Worm (Caenorhabditis elegans) whole organism, L4 larva: Measurements from ENCODE around the gene F46C8.8.

Experiments used
- F10B5.3 ChIP-seq: sonication (generic microtip); optimal IDR thresholded peaks from 2 replicates; lab custom pipeline; 2016; ENCODE audit warnings: mild to moderate bottlenecking, missing genetic modification characterization, missing compliant biosample characterization
- F44E2.7 ChIP-seq: fragments of 200-800 bp; sonication (Bioruptor generic); IDR thresholded peaks from 2 replicates; pipeline ENCODE4 v2.1.2; 2022; ENCODE audit warnings: missing genetic modification characterization, missing compliant biosample characterization
- T26A8.4 ChIP-seq: fragments of 200-800 bp; sonication (Bioruptor generic); IDR thresholded peaks from 2 replicates; pipeline ENCODE4 v1.3.6; 2022; ENCODE audit warnings: missing genetic modification characterization, missing compliant biosample characterization
- Y105C5A.15 ChIP-seq: fragments of 200-800 bp; sonication (Bioruptor generic); IDR thresholded peaks from 2 replicates; pipeline ENCODE4 v1.3.6; 2022; ENCODE audit warnings: missing genetic modification characterization, missing compliant biosample characterization
- aha-1 ChIP-seq: fragments of 150-350 bp; peaks from one replicate; lab custom pipeline; 2014; ENCODE audit warnings: missing biosample characterization, missing genetic modification characterization
- aly-2 ChIP-seq: sonication (generic microtip); optimal IDR thresholded peaks from 2 replicates; lab custom pipeline; 2018; ENCODE audit warnings: missing biosample characterization, missing genetic modification characterization
- arid-1 ChIP-seq: fragments of 200-800 bp; sonication (Bioruptor generic); conservative IDR thresholded peaks from 2 replicates; pipeline ENCODE4 v1.3.6; 2022; ENCODE audit warnings: missing genetic modification reagents, missing genetic modification characterization, missing compliant biosample characterization
- ceh-20 ChIP-seq: fragments of 200-800 bp; sonication (Bioruptor generic); IDR thresholded peaks from 2 replicates; pipeline ENCODE4 v1.3.6; 2022; ENCODE audit warnings: missing genetic modification reagents, missing genetic modification characterization, missing compliant biosample characterization
- ceh-28 ChIP-seq: fragments of 150-350 bp; optimal IDR thresholded peaks from 2 replicates; lab custom pipeline; 2014; ENCODE audit warnings: missing biosample characterization, missing genetic modification reagents, missing genetic modification characterization
- cey-2 ChIP-seq: sonication (generic microtip); optimal IDR thresholded peaks from 3 replicates; lab custom pipeline; 2017; ENCODE audit warnings: missing genetic modification characterization, mild to moderate bottlenecking, missing compliant biosample characterization, antibody characterized with exemption, borderline replicate concordance; ENCODE audit not compliant: insufficient read depth
- ctbp-1 ChIP-seq: fragments of 200-800 bp; sonication (Bioruptor generic); IDR thresholded peaks from 2 replicates; pipeline ENCODE4 v1.3.6; 2022; ENCODE audit warnings: missing genetic modification reagents, missing genetic modification characterization, missing compliant biosample characterization
- daf-16 ChIP-seq, 3 experiments: sonication (generic microtip); optimal IDR thresholded peaks; 2 replicates each; lab custom pipeline; 2016 to 2017; ENCODE audit warnings: missing genetic modification characterization in 3 of 3, missing genetic modification reagents in 3 of 3, mild to moderate bottlenecking in 2 of 3, missing compliant biosample characterization in 2 of 3, missing biosample characterization in 1 of 3, moderate library complexity in 1 of 3
- dpl-1 ChIP-seq: fragments of 150-350 bp; optimal IDR thresholded peaks from 2 replicates; lab custom pipeline; 2014; ENCODE audit warnings: missing biosample characterization, missing genetic modification reagents, missing genetic modification characterization
- duxl-1 ChIP-seq: sonication (generic microtip); optimal IDR thresholded peaks from 2 replicates; lab custom pipeline; 2016; ENCODE audit warnings: mild to moderate bottlenecking, missing genetic modification characterization, moderate library complexity, missing compliant biosample characterization; ENCODE audit not compliant: poor library complexity
- egl-27 ChIP-seq: sonication (generic microtip); optimal IDR thresholded peaks from 3 replicates; lab custom pipeline; 2017; ENCODE audit warnings: missing biosample characterization, missing genetic modification reagents, missing genetic modification characterization
- fkh-10 ChIP-seq: fragments of 150-350 bp; optimal IDR thresholded peaks from 2 replicates; lab custom pipeline; 2014; ENCODE audit warnings: missing biosample characterization, missing genetic modification reagents, missing genetic modification characterization
- fos-1 ChIP-seq: fragments of 150-350 bp; optimal IDR thresholded peaks from 2 replicates; lab custom pipeline; 2014; ENCODE audit warnings: missing biosample characterization, missing genetic modification characterization
- gei-8 ChIP-seq: fragments of 200-800 bp; sonication (Bioruptor generic); optimal IDR thresholded peaks from 2 replicates; lab custom pipeline; 2018; ENCODE audit warnings: mild to moderate bottlenecking, missing genetic modification characterization, missing compliant biosample characterization
- hlh-11 ChIP-seq: fragments of 200-800 bp; sonication (Bioruptor generic); optimal IDR thresholded peaks from 2 replicates; lab custom pipeline; 2018; ENCODE audit warnings: mild to moderate bottlenecking, missing genetic modification characterization, missing compliant biosample characterization
- lim-7 ChIP-seq: fragments of 200-800 bp; sonication (Bioruptor generic); IDR thresholded peaks from 2 replicates; pipeline ENCODE4 v1.3.6; 2022; ENCODE audit warnings: missing genetic modification characterization, missing compliant biosample characterization
- lin-13 ChIP-seq: fragments of 150-350 bp; optimal IDR thresholded peaks from 2 replicates; lab custom pipeline; 2014; ENCODE audit warnings: missing biosample characterization, missing genetic modification reagents, missing genetic modification characterization
- lin-15B ChIP-seq: fragments of 150-350 bp; sonication (generic microtip); optimal IDR thresholded peaks from 3 replicates; lab custom pipeline; 2014; ENCODE audit warnings: missing biosample characterization, missing genetic modification characterization
- lin-29 ChIP-seq: fragments of 200-800 bp; sonication (Bioruptor generic); IDR thresholded peaks from 2 replicates; pipeline ENCODE4 v1.3.6; 2022; ENCODE audit warnings: missing genetic modification reagents, missing genetic modification characterization, missing compliant biosample characterization
- lin-38 ChIP-seq: fragments of 200-800 bp; sonication (Bioruptor generic); IDR thresholded peaks from 2 replicates; pipeline ENCODE4 v1.3.6; 2022; ENCODE audit warnings: missing genetic modification reagents, missing genetic modification characterization, missing compliant biosample characterization
- lin-39 ChIP-seq: fragments of 150-350 bp; optimal IDR thresholded peaks from 2 replicates; lab custom pipeline; 2014; ENCODE audit warnings: missing biosample characterization, missing genetic modification reagents, missing genetic modification characterization
- madf-5 ChIP-seq, 2 experiments: fragments of 200-800 bp; sonication (Bioruptor generic); IDR thresholded peaks; 2 replicates each; pipeline ENCODE4 v1.3.6; 2022; ENCODE audit warnings: missing compliant biosample characterization in 2 of 2, missing genetic modification characterization in 2 of 2
- mep-1 ChIP-seq: fragments of 150-350 bp; sonication (generic microtip); optimal IDR thresholded peaks from 3 replicates; lab custom pipeline; 2014; ENCODE audit warnings: missing biosample characterization, missing genetic modification characterization
- nhr-102 ChIP-seq: sonication (generic microtip); optimal IDR thresholded peaks from 2 replicates; lab custom pipeline; 2016; ENCODE audit warnings: mild to moderate bottlenecking, missing genetic modification characterization, moderate library complexity, missing compliant biosample characterization
- nhr-11 ChIP-seq: fragments of 150-350 bp; optimal IDR thresholded peaks from 2 replicates; lab custom pipeline; 2014; ENCODE audit warnings: missing biosample characterization, missing genetic modification characterization
- nhr-28 ChIP-seq: fragments of 150-350 bp; optimal IDR thresholded peaks from 2 replicates; lab custom pipeline; 2014; ENCODE audit warnings: missing biosample characterization, missing genetic modification characterization
- nhr-41 ChIP-seq: fragments of 200-800 bp; sonication (Bioruptor generic); IDR thresholded peaks from 2 replicates; pipeline ENCODE4 v1.3.6; 2022; ENCODE audit warnings: missing genetic modification reagents, missing genetic modification characterization, missing compliant biosample characterization
- nhr-76 ChIP-seq: fragments of 150-350 bp; optimal IDR thresholded peaks from 2 replicates; lab custom pipeline; 2014; ENCODE audit warnings: missing biosample characterization, missing genetic modification characterization
- saeg-2 ChIP-seq: fragments of 200-800 bp; sonication (Bioruptor generic); IDR thresholded peaks from 2 replicates; pipeline ENCODE4 v1.3.6; 2022; ENCODE audit warnings: missing genetic modification reagents, missing genetic modification characterization, missing compliant biosample characterization
- skn-1 ChIP-seq: fragments of 150-350 bp; optimal IDR thresholded peaks from 2 replicates; lab custom pipeline; 2014; ENCODE audit warnings: missing biosample characterization, missing genetic modification characterization
- snpc-1.2 ChIP-seq: fragments of 200-800 bp; sonication (Bioruptor generic); IDR thresholded peaks from 2 replicates; pipeline ENCODE4 v1.3.6; 2022; ENCODE audit warnings: missing genetic modification reagents, missing genetic modification characterization, missing compliant biosample characterization
- snpc-4 ChIP-seq: fragments of 150-350 bp; optimal IDR thresholded peaks from 2 replicates; lab custom pipeline; 2014; ENCODE audit warnings: missing biosample characterization, missing genetic modification characterization
- spr-3 ChIP-seq: fragments of 200-800 bp; sonication (Bioruptor generic); optimal IDR thresholded peaks from 2 replicates; lab custom pipeline; 2018; ENCODE audit warnings: mild to moderate bottlenecking, missing genetic modification characterization, missing compliant biosample characterization
- tra-1 ChIP-seq: fragments of 200-800 bp; sonication (Bioruptor generic); IDR thresholded peaks from 2 replicates; pipeline ENCODE4 v1.3.6; 2022; ENCODE audit warnings: missing genetic modification reagents, missing genetic modification characterization, missing compliant biosample characterization
- vab-7 ChIP-seq: fragments of 200-800 bp; sonication (Bioruptor generic); IDR thresholded peaks from 2 replicates; pipeline ENCODE4 v1.3.6; 2022; ENCODE audit warnings: missing genetic modification reagents, missing genetic modification characterization, missing compliant biosample characterization
- zfp-3 ChIP-seq: fragments of 200-800 bp; sonication (Bioruptor generic); conservative IDR thresholded peaks from 2 replicates; pipeline ENCODE4 v1.3.6; 2022; ENCODE audit warnings: missing genetic modification reagents, missing genetic modification characterization, missing compliant biosample characterization
- zip-11 ChIP-seq: fragments of 200-800 bp; sonication (Bioruptor generic); IDR thresholded peaks from 2 replicates; pipeline ENCODE4 v1.3.6; 2022; ENCODE audit warnings: missing genetic modification characterization, missing compliant biosample characterization
- zip-2 ChIP-seq: fragments of 150-350 bp; optimal IDR thresholded peaks from 2 replicates; lab custom pipeline; 2014; ENCODE audit warnings: missing biosample characterization, missing genetic modification characterization
- ztf-7 ChIP-seq: fragments of 150-350 bp; optimal IDR thresholded peaks from 2 replicates; lab custom pipeline; 2014; ENCODE audit warnings: missing biosample characterization, missing genetic modification characterization

The F46C8.8 gene

DNA sequence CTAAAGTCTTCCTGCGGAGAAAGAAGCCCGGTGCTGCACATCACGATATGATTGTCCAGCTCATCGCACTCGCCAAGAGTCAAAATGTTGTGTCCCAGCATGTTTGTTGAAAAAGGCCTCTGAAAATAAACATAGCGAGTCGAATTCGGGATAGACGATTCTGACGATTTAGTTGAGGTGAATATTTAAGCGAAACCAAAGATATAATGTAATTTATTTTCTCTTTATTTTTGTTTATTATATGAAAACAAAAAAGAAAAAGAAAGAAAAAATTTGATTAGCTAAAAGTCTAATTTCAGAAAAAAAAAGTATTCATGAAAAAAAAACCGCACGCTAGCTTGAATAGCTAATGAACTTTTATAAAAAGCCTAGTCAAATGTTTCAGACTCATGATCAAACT is 21.6 kb downstream of the F46C8.8 start, which contains the start of gene ceh-14:
TSS of gene ceh-14 (minus strand) at position 101 of the 400 bp plus-strand sequence.
- TF ChIP-seq F10B5.3 (tag; lab: Kevin White, UChicago) (no peak), egl-27 (no peak), mep-1 (tag; lab: Kevin White, UChicago) (no peak), skn-1 (tag; lab: Kevin White, UChicago) (no peak), zfp-3 (GFP tag; lab: Robert Waterston, UW) (no peak), nhr-41 (no peak), fkh-10 (GFP tag; lab: Kevin White, UChicago) (no peak), zip-11 (GFP tag; lab: Robert Waterston, UW) (no peak), cey-2 (tag; lab: Kevin White, UChicago) (no peak), F44E2.7 (no peak), aly-2 (no peak), ceh-28 (tag; lab: Kevin White, UChicago) (no peak), nhr-76 (no peak), duxl-1 (tag; lab: Kevin White, UChicago) (no peak), Y105C5A.15 (GFP tag; lab: Robert Waterston, UW) (no peak), nhr-102 (tag; lab: Kevin White, UChicago) (no peak), T26A8.4 (GFP tag; lab: Robert Waterston, UW) (no peak), lin-29 (GFP tag; lab: Robert Waterston, UW) (no peak), lim-7 (GFP tag; lab: Robert Waterston, UW) (no peak), tra-1 (no peak)
- TF ChIP-seq, all 104 proteins: peak for 0

DNA sequence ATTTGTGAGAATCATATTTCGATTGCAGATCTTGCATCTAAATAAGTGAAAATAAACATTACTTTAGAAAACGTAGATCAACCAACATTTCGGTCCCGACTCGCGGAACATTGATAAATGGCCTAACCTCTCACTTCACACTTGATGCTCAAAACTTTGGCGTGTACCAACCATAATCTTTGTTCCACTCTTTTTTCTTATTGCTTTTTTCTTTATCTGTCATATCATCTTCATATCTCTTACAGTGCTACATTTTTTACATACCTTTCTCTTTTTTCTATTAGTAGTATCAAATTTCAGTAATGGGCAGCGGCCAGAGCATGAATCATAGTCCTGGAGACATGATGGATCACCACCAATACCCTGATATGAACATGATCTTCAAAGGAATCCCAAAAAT is 29.0 kb downstream of the F46C8.8 start, which contains the start of gene F46C8.3:
TSS of gene F46C8.3 (plus strand) at position 301 of the 400 bp plus-strand sequence.
- TF ChIP-seq zip-2 = no peak

DNA sequence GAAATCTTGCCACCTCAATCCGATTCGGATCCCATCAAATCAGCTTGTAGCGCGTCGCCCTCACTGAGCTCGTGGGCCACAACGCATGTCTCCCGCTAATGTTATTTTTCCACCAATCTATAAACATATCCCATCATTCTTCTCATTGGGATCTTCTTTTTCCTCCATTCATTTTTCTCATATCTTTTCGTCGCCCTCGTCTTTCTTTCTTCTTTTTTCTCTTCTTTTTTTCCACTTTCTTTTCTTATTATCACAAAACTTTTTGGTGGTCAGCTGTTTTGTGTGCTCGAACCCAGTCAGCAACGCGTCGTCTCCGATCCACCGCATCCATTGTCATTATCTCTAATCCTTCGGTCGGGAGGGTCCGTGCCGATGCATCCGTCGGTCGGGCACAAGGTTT is 30.4 kb downstream of the F46C8.8 start:
- TF ChIP-seq dpl-1 (GFP tag; lab: Kevin White, UChicago) (no peak), hlh-11 (peak; percentile 69), saeg-2 (GFP tag; lab: Robert Waterston, UW) (no peak), nhr-28 (tag; lab: Kevin White, UChicago) (no peak), egl-27 (no peak), arid-1 (GFP tag; lab: Robert Waterston, UW) (no peak), Y105C5A.15 (GFP tag; lab: Robert Waterston, UW) (no peak), spr-3 (no peak), ztf-7 (no peak), madf-5 (GFP tag; IDR thresholded peaks at IDR 0.05; lab: Robert Waterston, UW) (no peak), zip-2 (no peak), lin-15B (no peak), snpc-1.2 (no peak), snpc-4 (tag; lab: Kevin White, UChicago) (no peak), daf-16 (GFP tag; optimal IDR thresholded peaks at IDR 0.05; lab: Kevin White, UChicago) (peak in 1 of 2 experiments; percentile 89), daf-16 (tag; optimal IDR thresholded peaks at IDR 0.05; lab: Kevin White, UChicago) (no peak), vab-7 (GFP tag; lab: Robert Waterston, UW) (no peak), gei-8 (GFP tag; lab: Kevin White, UChicago) (no peak), ceh-20 (0 out of 2 replicates have a peak, but pooled peaks have one; percentile 11), zip-11 (GFP tag; lab: Robert Waterston, UW) (no peak), aha-1 (tag; lab: Kevin White, UChicago) (peak; percentile 81), lin-13 (GFP tag; lab: Kevin White, UChicago) (no peak), lin-39 (tag; lab: Kevin White, UChicago) (no peak), nhr-11 (tag; lab: Kevin White, UChicago) (peak; percentile 52), ctbp-1 (GFP tag; lab: Robert Waterston, UW) (no peak), lin-38 (GFP tag; lab: Robert Waterston, UW) (no peak), fos-1 (no peak)
